Worm (Caenorhabditis elegans): ENCODE measurements around the gene C33H5.2.

DNA sequence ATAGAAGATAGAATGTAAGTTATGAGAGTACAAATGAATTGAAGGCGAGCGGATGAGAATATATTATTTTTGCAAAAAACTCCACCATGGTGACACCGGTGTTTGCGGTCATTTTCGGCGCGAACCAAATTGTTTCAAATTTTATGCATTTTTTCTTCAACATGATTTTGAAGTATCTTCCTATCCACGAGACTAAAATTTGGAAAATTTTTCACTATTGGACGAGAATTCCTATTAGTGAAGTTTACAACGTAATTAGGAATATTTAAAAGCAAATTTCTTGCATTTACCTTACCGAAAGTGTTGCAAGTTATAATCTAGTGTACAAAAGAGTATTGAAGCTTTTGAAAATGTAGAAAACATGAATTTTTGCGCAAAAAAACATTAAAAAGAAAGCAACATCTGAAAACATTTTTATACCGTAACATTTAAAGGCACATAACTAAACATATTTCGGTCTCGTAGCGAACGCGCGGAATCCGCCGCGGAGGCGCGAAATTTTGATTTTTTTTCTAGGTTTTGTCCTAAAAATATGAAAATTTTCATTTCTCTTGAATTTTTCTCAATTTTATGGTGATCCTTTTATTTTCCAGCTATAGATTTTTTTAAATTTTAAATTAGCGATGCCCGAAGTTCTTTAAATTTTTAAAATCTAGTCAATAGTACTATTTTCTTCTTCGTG is 8.3 kb upstream of the C33H5.2 start, which contains the start of gene sgo-1:
- TF ChIP-seq flt-1 (GFP tag; IDR thresholded peaks at IDR 0.05) (no peak), tab-1 (GFP tag; IDR thresholded peaks at IDR 0.05) (no peak), cog-1 (tag; optimal IDR thresholded peaks at IDR 0.05) (no peak), med-1 (GFP tag; optimal IDR thresholded peaks at IDR 0.05; ENCODE audit: insufficient read depth) (no peak)

All from whole organism, midembryonic.